Worm (Caenorhabditis elegans) whole organism, mixed stage, embryonic: ENCODE measurements around the gene ascc-1.
A peak's percentile ranks its signal among the peaks of the same experiment; 100 is the strongest.

Experiments
- bed-3 ChIP-seq: fragments of 200-800 bp; sonication (Bioruptor generic); optimal IDR thresholded peaks from 3 replicates; lab custom pipeline; 2018; ENCODE audit warnings: mild to moderate bottlenecking, missing genetic modification characterization, moderate library complexity, missing compliant biosample characterization
- blmp-1 ChIP-seq: fragments of 150-350 bp; optimal IDR thresholded peaks from 2 replicates; lab custom pipeline; 2014; ENCODE audit warnings: missing biosample characterization, missing genetic modification characterization
- ceh-39 ChIP-seq: fragments of 150-350 bp; optimal IDR thresholded peaks from 2 replicates; lab custom pipeline; 2014; ENCODE audit warnings: missing biosample characterization, missing genetic modification characterization
- ceh-43 ChIP-seq: fragments of 200-800 bp; sonication (Bioruptor generic); optimal IDR thresholded peaks from 2 replicates; lab custom pipeline; 2018; ENCODE audit warnings: mild to moderate bottlenecking, missing genetic modification characterization, moderate library complexity, missing compliant biosample characterization
- ceh-83 ChIP-seq: fragments of 200-800 bp; sonication (Bioruptor generic); optimal IDR thresholded peaks from 2 replicates; lab custom pipeline; 2018; ENCODE audit warnings: mild to moderate bottlenecking, missing genetic modification characterization, missing compliant biosample characterization
- ces-1 ChIP-seq: fragments of 150-350 bp; optimal IDR thresholded peaks from 2 replicates; lab custom pipeline; 2014; ENCODE audit warnings: missing biosample characterization, missing genetic modification reagents, missing genetic modification characterization
- drap-1 ChIP-seq: fragments of 200-800 bp; sonication (Bioruptor generic); optimal IDR thresholded peaks from 3 replicates; lab custom pipeline; 2018; ENCODE audit warnings: mild to moderate bottlenecking, missing genetic modification characterization, missing compliant biosample characterization
- elt-1 ChIP-seq: sonication (generic microtip); optimal IDR thresholded peaks from 2 replicates; lab custom pipeline; 2017; ENCODE audit warnings: missing genetic modification characterization, mild to moderate bottlenecking, missing compliant biosample characterization, antibody characterized with exemption, moderate library complexity, borderline replicate concordance; ENCODE audit not compliant: insufficient read depth
- elt-3 ChIP-seq: fragments of 150-350 bp; optimal IDR thresholded peaks from 2 replicates; lab custom pipeline; 2014; ENCODE audit warnings: missing biosample characterization, missing genetic modification characterization
- ham-2 ChIP-seq: fragments of 200-800 bp; sonication (Bioruptor generic); optimal IDR thresholded peaks from 2 replicates; lab custom pipeline; 2018; ENCODE audit warnings: mild to moderate bottlenecking, missing genetic modification characterization, missing compliant biosample characterization
- hlh-1 ChIP-seq: fragments of 150-350 bp; optimal IDR thresholded peaks from 2 replicates; lab custom pipeline; 2014; ENCODE audit warnings: missing biosample characterization, missing genetic modification reagents, missing genetic modification characterization
- lin-13 ChIP-seq: fragments of 150-350 bp; optimal IDR thresholded peaks from 2 replicates; lab custom pipeline; 2014; ENCODE audit warnings: missing biosample characterization, missing genetic modification characterization
- lin-32 ChIP-seq: fragments of 200-800 bp; sonication (Bioruptor generic); optimal IDR thresholded peaks from 2 replicates; lab custom pipeline; 2018; ENCODE audit warnings: mild to moderate bottlenecking, missing genetic modification characterization, missing compliant biosample characterization
- lsy-2 ChIP-seq: fragments of 150-350 bp; optimal IDR thresholded peaks from 2 replicates; lab custom pipeline; 2014; ENCODE audit warnings: missing biosample characterization, missing genetic modification characterization
- mab-5 ChIP-seq: fragments of 150-350 bp; optimal IDR thresholded peaks from 2 replicates; lab custom pipeline; 2014; ENCODE audit warnings: missing biosample characterization, missing genetic modification characterization
- mep-1 ChIP-seq: fragments of 150-350 bp; optimal IDR thresholded peaks from 2 replicates; lab custom pipeline; 2017; ENCODE audit warnings: missing biosample characterization, missing genetic modification reagents, missing genetic modification characterization, inconsistent platforms
- mls-2 ChIP-seq: sonication (generic microtip); optimal IDR thresholded peaks from 2 replicates; lab custom pipeline; 2016; ENCODE audit warnings: mild to moderate bottlenecking, missing genetic modification characterization, moderate library complexity, missing compliant biosample characterization
- nhr-12 ChIP-seq: fragments of 150-350 bp; optimal IDR thresholded peaks from 2 replicates; lab custom pipeline; 2014; ENCODE audit warnings: missing biosample characterization, missing genetic modification characterization
- nhr-2 ChIP-seq: fragments of 150-350 bp; optimal IDR thresholded peaks from 2 replicates; lab custom pipeline; 2014; ENCODE audit warnings: missing biosample characterization, missing genetic modification characterization
- nhr-237 ChIP-seq: fragments of 150-350 bp; optimal IDR thresholded peaks from 2 replicates; lab custom pipeline; 2014; ENCODE audit warnings: missing biosample characterization, missing genetic modification characterization
- nhr-28 ChIP-seq: fragments of 150-350 bp; optimal IDR thresholded peaks from 2 replicates; lab custom pipeline; 2014; ENCODE audit warnings: missing biosample characterization, missing genetic modification characterization
- nhr-76 ChIP-seq: sonication (generic microtip); optimal IDR thresholded peaks from 2 replicates; lab custom pipeline; 2017; ENCODE audit warnings: missing biosample characterization, missing genetic modification characterization
- pha-4 ChIP-seq: fragments of 150-350 bp; optimal IDR thresholded peaks from 2 replicates; lab custom pipeline; 2018; ENCODE audit warnings: missing biosample characterization, missing genetic modification reagents, missing genetic modification characterization
- sem-2 ChIP-seq: fragments of 200-800 bp; sonication (Bioruptor generic); optimal IDR thresholded peaks from 2 replicates; lab custom pipeline; 2018; ENCODE audit warnings: mild to moderate bottlenecking, missing genetic modification characterization, missing compliant biosample characterization
- snpc-4 ChIP-seq: fragments of 150-350 bp; optimal IDR thresholded peaks from 2 replicates; lab custom pipeline; 2014; ENCODE audit warnings: missing biosample characterization, missing genetic modification characterization
- sptf-1 ChIP-seq: sonication (generic microtip); optimal IDR thresholded peaks from 2 replicates; lab custom pipeline; 2017; ENCODE audit warnings: mild to moderate bottlenecking, missing genetic modification characterization, moderate library complexity, missing compliant biosample characterization
- tbx-8 ChIP-seq: fragments of 200-800 bp; sonication (Bioruptor generic); optimal IDR thresholded peaks from 2 replicates; lab custom pipeline; 2018; ENCODE audit warnings: mild to moderate bottlenecking, missing genetic modification characterization, moderate library complexity, missing compliant biosample characterization
- unc-120 ChIP-seq: sonication (generic microtip); optimal IDR thresholded peaks from 2 replicates; lab custom pipeline; 2017; ENCODE audit warnings: missing genetic modification characterization, missing compliant biosample characterization; ENCODE audit not compliant: poor library complexity, severe bottlenecking
- unc-39 ChIP-seq: fragments of 150-350 bp; optimal IDR thresholded peaks from 2 replicates; lab custom pipeline; 2014; ENCODE audit warnings: missing biosample characterization, missing genetic modification characterization
- unc-62 ChIP-seq: fragments of 150-350 bp; optimal IDR thresholded peaks from 2 replicates; lab custom pipeline; 2014; ENCODE audit warnings: missing biosample characterization, missing genetic modification reagents, missing genetic modification characterization
- zip-8 ChIP-seq: fragments of 150-350 bp; optimal IDR thresholded peaks from 2 replicates; lab custom pipeline; 2014; ENCODE audit warnings: missing biosample characterization, missing genetic modification characterization
- ztf-11 ChIP-seq: fragments of 150-350 bp; optimal IDR thresholded peaks from 2 replicates; lab custom pipeline; 2014; ENCODE audit warnings: missing biosample characterization, missing genetic modification characterization

ascc-1 gene

ce11 chrII:19238-19637 lies 38.2 kb upstream of the ascc-1 start, which contains the start of gene gmeb-1:
Gene gmeb-1, plus strand, starts transcription at chrII:19538.
- TF ChIP-seq drap-1 (no peak), nhr-2 (no peak), ceh-83 (GFP tag; lab: Kevin White, UChicago) (no peak), tbx-8 (GFP tag; lab: Kevin White, UChicago) (no peak), lin-32 (no peak), nhr-237 (tag; lab: Kevin White, UChicago) (no peak), sptf-1 (tag; lab: Kevin White, UChicago) (no peak)

ce11 chrII:21953-22352 lies 35.5 kb upstream of the ascc-1 start:
- TF ChIP-seq nhr-2 = no peak
- no peak for TF ChIP-seq lin-32
- no peak for TF ChIP-seq ces-1 (GFP tag; lab: Kevin White, UChicago)
- no peak for TF ChIP-seq ceh-39 (tag; lab: Kevin White, UChicago)
- TF ChIP-seq unc-39 (tag; lab: Kevin White, UChicago) = no peak
- TF ChIP-seq nhr-76 (tag; lab: Kevin White, UChicago) = no peak
- TF ChIP-seq sptf-1 (tag; lab: Kevin White, UChicago) = no peak
- no peak for TF ChIP-seq unc-120 (tag; lab: Kevin White, UChicago)
- no peak for TF ChIP-seq elt-3 (tag; lab: Kevin White, UChicago)
- no peak for TF ChIP-seq mls-2
- TF ChIP-seq nhr-12 = no peak
- no peak for TF ChIP-seq unc-62 (GFP tag; lab: Kevin White, UChicago)
- TF ChIP-seq snpc-4 = no peak
- TF ChIP-seq lin-13 (tag; lab: Kevin White, UChicago) = no peak

ce11 chrII:23025-23424 lies 34.4 kb upstream of the ascc-1 start, which contains the start of gene sqt-2:
Gene sqt-2, plus strand, starts transcription at chrII:23325.
- TF ChIP-seq sem-2 (GFP tag; lab: Kevin White, UChicago) = no peak
- no peak for TF ChIP-seq ceh-39 (tag; lab: Kevin White, UChicago)
- no peak for TF ChIP-seq bed-3 (GFP tag; lab: Kevin White, UChicago)

ce11 chrII:23739-24138 lies 33.7 kb upstream of the ascc-1 start:
- no peak for TF ChIP-seq elt-3 (tag; lab: Kevin White, UChicago)
- TF ChIP-seq ceh-43 (GFP tag; lab: Kevin White, UChicago) = no peak
- TF ChIP-seq sptf-1 (tag; lab: Kevin White, UChicago) = no peak
- TF ChIP-seq drap-1 = no peak
- no peak for TF ChIP-seq elt-1
- no peak for TF ChIP-seq nhr-76 (tag; lab: Kevin White, UChicago)
- TF ChIP-seq sem-2 (GFP tag; lab: Kevin White, UChicago) = no peak
- no peak for TF ChIP-seq bed-3 (GFP tag; lab: Kevin White, UChicago)

- TF ChIP-seq mls-2 = no peak
- peak; percentile 50 for TF ChIP-seq mep-1
- TF ChIP-seq drap-1 = no peak
- peak; percentile 59 for TF ChIP-seq nhr-237 (tag; lab: Kevin White, UChicago)
- peak; percentile 20 for TF ChIP-seq ceh-39 (tag; lab: Kevin White, UChicago)
- TF ChIP-seq ztf-11 = peak; percentile 32
- TF ChIP-seq blmp-1 = no peak
- TF ChIP-seq ham-2 (GFP tag; lab: Kevin White, UChicago) = no peak
- no peak for TF ChIP-seq snpc-4
- TF ChIP-seq lin-13 (tag; lab: Kevin White, UChicago) = peak; percentile 77
- TF ChIP-seq ces-1 (GFP tag; lab: Kevin White, UChicago) = peak; percentile 62
- peak; percentile 65 for TF ChIP-seq pha-4 (tag; lab: Kevin White, UChicago)
- TF ChIP-seq nhr-28 (tag; lab: Kevin White, UChicago) = no peak
- no peak for TF ChIP-seq tbx-8 (GFP tag; lab: Kevin White, UChicago)
- TF ChIP-seq lsy-2 (tag; lab: Kevin White, UChicago) = peak; percentile 53
- TF ChIP-seq unc-62 (GFP tag; lab: Kevin White, UChicago) = peak; percentile 32
- no peak for TF ChIP-seq nhr-12
Measured at ce11 chrII:24559-24998, 32.9 kb upstream of the ascc-1 start, which contains the start of gene enee-1. Gene enee-1, plus strand, starts transcription at chrII:24666.

- TF ChIP-seq snpc-4 (no peak), blmp-1 (no peak), tbx-8 (GFP tag; lab: Kevin White, UChicago) (no peak), lin-13 (tag; lab: Kevin White, UChicago) (no peak), ztf-11 (no peak), ceh-83 (GFP tag; lab: Kevin White, UChicago) (no peak), unc-62 (GFP tag; lab: Kevin White, UChicago) (no peak), mep-1 (no peak), mab-5 (no peak), lsy-2 (tag; lab: Kevin White, UChicago) (no peak), pha-4 (tag; lab: Kevin White, UChicago) (no peak), bed-3 (GFP tag; lab: Kevin White, UChicago) (no peak), hlh-1 (tag; lab: Kevin White, UChicago) (no peak), nhr-2 (peak; percentile 95), zip-8 (tag; lab: Kevin White, UChicago) (peak; percentile 32), ceh-43 (GFP tag; lab: Kevin White, UChicago) (no peak)
- TF ChIP-seq, all 35 proteins: peak for 2
Measured at ce11 chrII:28283-28682, 29.2 kb upstream of the ascc-1 start, which contains the start of gene F23F1.4. Gene F23F1.4, minus strand, starts transcription at chrII:28423.
